Fruit fly (Drosophila melanogaster): ENCODE measurements around the gene Pfdn5.

Gene Pfdn5

DNA sequence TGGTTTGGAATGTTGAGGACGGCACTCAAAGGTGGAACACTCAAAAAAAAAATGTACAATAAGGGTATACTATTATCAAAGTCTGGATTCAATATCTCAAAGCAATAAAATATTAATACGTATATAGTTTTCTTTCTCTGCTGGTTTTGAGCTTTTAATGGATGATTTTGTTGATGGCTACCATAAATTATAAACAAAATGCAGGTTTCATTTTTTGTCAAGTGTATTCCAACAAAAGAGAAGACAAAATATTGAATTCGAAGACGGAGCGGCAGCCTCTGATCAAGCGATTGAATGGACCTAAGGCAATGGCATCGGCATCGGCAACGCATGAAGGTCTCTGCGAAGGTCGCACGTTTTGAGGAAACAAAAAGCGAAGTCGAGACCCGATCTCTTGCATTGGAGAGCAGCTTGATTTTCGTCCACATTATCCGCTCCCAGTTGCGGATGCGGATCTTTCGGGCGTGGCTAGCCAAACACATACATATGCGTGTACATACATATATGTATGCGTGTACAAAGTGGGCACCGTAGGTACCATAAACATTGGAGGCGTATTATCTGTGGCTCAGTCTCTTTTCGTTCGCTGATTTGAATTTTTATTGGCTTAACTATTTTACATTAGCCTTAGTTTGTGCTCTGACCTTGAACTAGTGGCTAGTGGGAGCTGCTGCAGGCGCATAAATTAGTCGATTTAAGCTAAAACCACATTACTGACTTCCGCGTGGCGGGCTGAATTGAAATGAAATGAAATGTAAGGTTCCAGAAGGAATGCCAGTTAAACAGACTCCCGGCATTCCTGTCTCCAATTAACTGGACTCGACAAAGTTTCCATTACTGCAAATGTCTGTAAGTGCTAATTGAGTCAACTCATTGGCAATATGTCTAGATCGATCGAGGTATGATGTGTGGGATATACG lies 49.9 kb downstream of the Pfdn5 start (continued):
- TF ChIP-seq cg (GFP tag; optimal IDR thresholded peaks at IDR 0.05) (peak; percentile 16), unc-4 (GFP tag; IDR thresholded peaks at IDR 0.05; ENCODE audit: partially characterized antibody) (no peak), Xrp1 (GFP tag; IDR thresholded peaks at IDR 0.05) (peak; percentile 46; the same call in 1 of the 2 replicates), Sox102F (GFP tag; optimal IDR thresholded peaks at IDR 0.05) (peak; percentile 67), CG4360 (GFP tag; IDR thresholded peaks at IDR 0.05) (no peak), tap (tag; optimal IDR thresholded peaks at IDR 0.05) (peak; percentile 37), croc (GFP tag; conservative IDR thresholded peaks at IDR 0.05) (no peak), nom (GFP tag; optimal IDR thresholded peaks at IDR 0.05) (peak; percentile 31), Deaf1 (tag; optimal IDR thresholded peaks at IDR 0.05) (peak; percentile 33), CG9876 (GFP tag; optimal IDR thresholded peaks at IDR 0.05) (no peak), onecut (GFP tag; IDR thresholded peaks at IDR 0.05) (no peak), seq (GFP tag; IDR thresholded peaks at IDR 0.05) (no peak), CG7556 (GFP tag; optimal IDR thresholded peaks at IDR 0.05) (peak; percentile 39), Drgx (GFP tag; IDR thresholded peaks at IDR 0.05) (0 out of 2 replicates have a peak, but pooled peaks have one; percentile 13), CG7987 (GFP tag; optimal IDR thresholded peaks at IDR 0.05) (no peak), sisA (GFP tag; IDR thresholded peaks at IDR 0.05) (peak; percentile 37; the same call in 1 of the 2 replicates), Rfx (GFP tag; IDR thresholded peaks at IDR 0.05) (peak; percentile 46; the same call in 1 of the 2 replicates), rib (GFP tag; IDR thresholded peaks at IDR 0.05) (no peak), insv (GFP tag; optimal IDR thresholded peaks at IDR 0.05) (no peak), CG34224 (GFP tag; IDR thresholded peaks at IDR 0.05; ENCODE audit: partially characterized antibody) (no peak), CG3726 (GFP tag; IDR thresholded peaks at IDR 0.05) (0 out of 3 replicates have a peak, but pooled peaks have one; percentile 31), kni (GFP tag; optimal IDR thresholded peaks at IDR 0.05) (no peak), Vsx1 (GFP tag; optimal IDR thresholded peaks at IDR 0.05) (no peak), chinmo (GFP tag; IDR thresholded peaks at IDR 0.05; ENCODE audit: partially characterized antibody) (peak; percentile 55; the same call in 3 of the 4 replicates), dpn (GFP tag; optimal IDR thresholded peaks at IDR 0.05) (peak; percentile 37 to 48), stc (GFP tag; IDR thresholded peaks at IDR 0.05) (peak; percentile 73), CG30403 (GFP tag; optimal IDR thresholded peaks at IDR 0.05) (peak; percentile 54), oc (tag; optimal IDR thresholded peaks at IDR 0.05) (peak; percentile 23), CG1792 (GFP tag; optimal IDR thresholded peaks at IDR 0.05) (peak; percentile 11), CG12155 (GFP tag; optimal IDR thresholded peaks at IDR 0.05) (peak; percentile 5), Oli (tag; optimal IDR thresholded peaks at IDR 0.05) (peak; percentile 55), Aef1 (GFP tag; IDR thresholded peaks at IDR 0.05) (peak; percentile 43; the same call in 2 of the 3 replicates), bcd (GFP tag; optimal IDR thresholded peaks at IDR 0.05) (peak; percentile 28), CG13123 (GFP tag; optimal IDR thresholded peaks at IDR 0.05) (no peak), H15 (GFP tag; IDR thresholded peaks at IDR 0.05) (peak; percentile 14; the same call in 1 of the 3 replicates), hb (GFP tag; IDR thresholded peaks at IDR 0.05; ENCODE audit: partially characterized antibody) (no peak), CG2116 (GFP tag; optimal IDR thresholded peaks at IDR 0.05) (peak; percentile 3), CG2129 (GFP tag; IDR thresholded peaks at IDR 0.05; ENCODE audit: partially characterized antibody) (no peak), ttk (GFP tag; IDR thresholded peaks at IDR 0.05) (0 out of 2 replicates have a peak, but pooled peaks have one; percentile 26), Hr3 (GFP tag; optimal IDR thresholded peaks at IDR 0.05) (no peak), CG4282 (GFP tag; optimal IDR thresholded peaks at IDR 0.05) (no peak), eyg (GFP tag; optimal IDR thresholded peaks at IDR 0.05) (no peak), Ada2b (GFP tag; IDR thresholded peaks at IDR 0.05) (peak; percentile 33; the same call in 1 of the 2 replicates), CG14710 (tag; optimal IDR thresholded peaks at IDR 0.05) (no peak), trh (GFP tag; optimal IDR thresholded peaks at IDR 0.05) (no peak), CG18599 (GFP tag; optimal IDR thresholded peaks at IDR 0.05) (peak; percentile 37), Eip74EF (GFP tag; optimal IDR thresholded peaks at IDR 0.05) (peak in 1 of 2 experiments; percentile 56)

Measured in whole organism, embryonic.